Worm (Caenorhabditis elegans): Measurements from ENCODE around the gene Y47D3A.32.

Gene Y47D3A.32

DNA sequence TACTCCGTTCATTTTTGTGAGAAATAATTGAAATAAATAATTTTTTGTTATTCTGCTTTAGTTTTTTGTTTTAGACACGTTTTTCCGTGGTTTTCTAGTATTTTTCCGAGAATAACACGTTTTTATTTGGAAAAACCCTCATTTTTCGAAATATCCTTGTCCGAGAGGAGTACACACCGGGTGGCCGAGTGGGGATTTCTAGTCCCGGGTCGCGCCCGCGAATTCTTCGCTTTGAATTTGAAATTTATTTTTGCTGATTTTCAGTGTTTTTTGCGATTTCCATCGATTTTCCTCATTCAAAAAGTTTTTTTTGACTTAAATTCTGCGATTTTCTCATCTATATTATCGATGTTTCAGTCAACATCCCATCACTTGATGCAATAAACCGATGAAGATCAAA lies 38.4 kb downstream of the Y47D3A.32 start, which contains the start of the genes gly-9, mib-1 and smc-3 (continued):
- TF ChIP-seq nhr-28 (tag; optimal IDR thresholded peaks at IDR 0.05), result no peak
- no peak for TF ChIP-seq mxl-2 (GFP tag; conservative IDR thresholded peaks at IDR 0.05)
- TF ChIP-seq zfp-2 (tag; optimal IDR thresholded peaks at IDR 0.05), result no peak
- no peak for TF ChIP-seq gei-8 (GFP tag; optimal IDR thresholded peaks at IDR 0.05)
- TF ChIP-seq F37D6.2 (tag; optimal IDR thresholded peaks at IDR 0.05), result no peak
- peak; percentile 92 for TF ChIP-seq ZK337.2 (GFP tag; IDR thresholded peaks at IDR 0.05)
- no peak for TF ChIP-seq ceh-44 (GFP tag; IDR thresholded peaks at IDR 0.05)
- no peak for TF ChIP-seq R02D3.7 (tag; optimal IDR thresholded peaks at IDR 0.05)
- TF ChIP-seq fkh-10 (GFP tag; optimal IDR thresholded peaks at IDR 0.05), result no peak
- no peak for TF ChIP-seq lin-13 (GFP tag; optimal IDR thresholded peaks at IDR 0.05)
- no peak for TF ChIP-seq T26A8.4 (GFP tag; IDR thresholded peaks at IDR 0.05)
- no peak for TF ChIP-seq T20F7.1 (GFP tag; optimal IDR thresholded peaks at IDR 0.05)
- TF ChIP-seq dve-1 (tag; optimal IDR thresholded peaks at IDR 0.05; ENCODE audit: insufficient read depth), result peak; percentile 35
- TF ChIP-seq mes-2 (tag; optimal IDR thresholded peaks at IDR 0.05; ENCODE audit: poor library complexity, severe bottlenecking), result peak; percentile 99
- no peak for TF ChIP-seq ceh-32 (tag; optimal IDR thresholded peaks at IDR 0.05; ENCODE audit: poor library complexity)
- no peak for TF ChIP-seq lim-7 (GFP tag; IDR thresholded peaks at IDR 0.05)
- no peak for TF ChIP-seq mxl-3 (GFP tag; optimal IDR thresholded peaks at IDR 0.05)
- no peak for TF ChIP-seq nhr-10 (tag; optimal IDR thresholded peaks at IDR 0.05)
- TF ChIP-seq mdl-1 (tag; optimal IDR thresholded peaks at IDR 0.05), result no peak
- no peak for TF ChIP-seq egl-27 (tag; optimal IDR thresholded peaks at IDR 0.05)
- TF ChIP-seq F26F4.8 (GFP tag; conservative IDR thresholded peaks at IDR 0.05), result no peak
- peak; percentile 11 for TF ChIP-seq hlh-11 (tag; optimal IDR thresholded peaks at IDR 0.05)
- no peak for TF ChIP-seq php-3 (GFP tag; IDR thresholded peaks at IDR 0.05)
- peak; percentile 59; the same call in 1 of the 2 replicates for TF ChIP-seq D1046.2 (GFP tag; IDR thresholded peaks at IDR 0.05)
- no peak for TF ChIP-seq cey-2 (tag; optimal IDR thresholded peaks at IDR 0.05; ENCODE audit: borderline replicate concordance, insufficient read depth)
- TF ChIP-seq zfp-3 (GFP tag; conservative IDR thresholded peaks at IDR 0.05), result no peak
- TF ChIP-seq lin-38 (GFP tag; IDR thresholded peaks at IDR 0.05), result peak; percentile 67
- TF ChIP-seq hlh-30 (tag; optimal IDR thresholded peaks at IDR 0.05; ENCODE audit: insufficient read depth), result peak; percentile 38
- no peak for TF ChIP-seq tra-1 (GFP tag; IDR thresholded peaks at IDR 0.05)
- TF ChIP-seq dmd-6 (GFP tag; IDR thresholded peaks at IDR 0.05), result peak; percentile 45; the same call in 1 of the 2 replicates
- TF ChIP-seq lir-3 (tag; optimal IDR thresholded peaks at IDR 0.05), result no peak
- no peak for TF ChIP-seq lin-39 (tag; optimal IDR thresholded peaks at IDR 0.05)
- no peak for TF ChIP-seq daf-16 (GFP tag; optimal IDR thresholded peaks at IDR 0.05)
- no peak for TF ChIP-seq daf-16 (tag; optimal IDR thresholded peaks at IDR 0.05)
- TF ChIP-seq unc-62 (GFP tag; optimal IDR thresholded peaks at IDR 0.05 in 1 of 2), result no peak
- no peak for TF ChIP-seq unc-62 (tag; optimal IDR thresholded peaks at IDR 0.05)
- TF ChIP-seq lsy-2 (tag; optimal IDR thresholded peaks at IDR 0.05), result peak in 1 of 2 experiments; percentile 81
- no peak for TF ChIP-seq hmg-1.1 (GFP tag; IDR thresholded peaks at IDR 0.05)
- TF ChIP-seq Y5F2A.4 (GFP tag; optimal IDR thresholded peaks at IDR 0.05), result no peak
- TF ChIP-seq ctbp-1 (GFP tag; IDR thresholded peaks at IDR 0.05), result no peak
- TF ChIP-seq daf-12 (tag; optimal IDR thresholded peaks at IDR 0.05), result no peak
- TF ChIP-seq nhr-237 (tag; optimal IDR thresholded peaks at IDR 0.05), result no peak
- no peak for TF ChIP-seq madf-9 (GFP tag; conservative IDR thresholded peaks at IDR 0.05)
- peak in 1 of 2 experiments; percentile 89 for TF ChIP-seq hif-1 (tag; optimal IDR thresholded peaks at IDR 0.05)
- TF ChIP-seq dmd-9 (GFP tag; IDR thresholded peaks at IDR 0.05), result peak; percentile 85
- peak; percentile 56 for TF ChIP-seq nhr-6 (tag; optimal IDR thresholded peaks at IDR 0.05)
- no peak for TF ChIP-seq mdt-29 (GFP tag; IDR thresholded peaks at IDR 0.05)
- no peak for TF ChIP-seq nhr-111 (GFP tag; optimal IDR thresholded peaks at IDR 0.05)
- no peak for TF ChIP-seq Y75B8A.6 (GFP tag; IDR thresholded peaks at IDR 0.05)
- TF ChIP-seq zip-11 (GFP tag; IDR thresholded peaks at IDR 0.05), result no peak
- TF ChIP-seq rbr-2 (tag; optimal IDR thresholded peaks at IDR 0.05), result peak; percentile 29

All from whole organism, L4 larva.